Worm (Caenorhabditis elegans) whole organism, L1 larva: ENCODE data around the gene amdh-1.

Experiments used
- ama-1 ChIP-seq: fragments of 150-350 bp; optimal IDR thresholded peaks from 2 replicates; lab custom pipeline; 2014
- ceh-8 ChIP-seq: fragments of 200-800 bp; sonication (Bioruptor generic); optimal IDR thresholded peaks from 2 replicates; lab custom pipeline; 2018; ENCODE audit warnings: mild to moderate bottlenecking, missing genetic modification characterization, moderate library complexity, missing compliant biosample characterization
- hlh-4 ChIP-seq: sonication (generic microtip); optimal IDR thresholded peaks from 2 replicates; lab custom pipeline; 2016; ENCODE audit warnings: mild to moderate bottlenecking, missing genetic modification characterization, missing compliant biosample characterization
- lin-13 ChIP-seq: fragments of 150-350 bp; optimal IDR thresholded peaks from 2 replicates; lab custom pipeline; 2014; ENCODE audit warnings: missing biosample characterization, missing genetic modification reagents, missing genetic modification characterization
- nhr-76 ChIP-seq: sonication (generic microtip); optimal IDR thresholded peaks from 2 replicates; lab custom pipeline; 2017; ENCODE audit warnings: missing biosample characterization, missing genetic modification characterization
- pqm-1 ChIP-seq: sonication (generic microtip); optimal IDR thresholded peaks from 3 replicates; lab custom pipeline; 2017; ENCODE audit warnings: missing biosample characterization, missing genetic modification characterization
- ztf-11 ChIP-seq, 2 experiments: sonication (generic microtip); optimal IDR thresholded peaks; 2 replicates each; lab custom pipeline; 2016 to 2017; ENCODE audit warnings: missing genetic modification characterization in 2 of 2, missing biosample characterization in 1 of 2, missing compliant biosample characterization in 1 of 2

DNA sequence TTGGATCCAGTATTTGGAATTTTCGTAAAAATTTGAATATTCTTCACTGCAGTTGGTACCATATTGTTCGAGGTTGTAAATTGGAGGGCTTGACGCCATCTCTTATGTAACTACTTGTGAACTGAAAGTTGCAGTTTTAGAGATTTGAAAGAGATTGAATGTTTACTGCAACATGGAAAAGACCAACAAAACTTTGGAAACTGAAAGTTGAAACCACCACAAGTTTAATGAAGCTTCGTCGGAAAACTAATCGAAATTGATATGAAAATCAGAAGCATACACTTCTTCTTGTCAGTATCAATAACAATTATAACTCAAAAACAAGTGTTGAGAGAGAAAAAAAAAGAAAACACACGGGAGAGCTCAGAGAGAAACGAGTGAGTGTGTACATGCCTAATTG is 16.4 kb downstream of the amdh-1 start, which contains the start of gene srg-7:
- no peak for TF ChIP-seq ztf-11 (tag; optimal IDR thresholded peaks at IDR 0.05; lab: Kevin White, UChicago)
- no peak for TF ChIP-seq ceh-8 (GFP tag; lab: Kevin White, UChicago)
- no peak for TF ChIP-seq ama-1
- no peak for TF ChIP-seq pqm-1 (tag; lab: Kevin White, UChicago)
- TF ChIP-seq nhr-76 (tag; lab: Kevin White, UChicago): no peak
- TF ChIP-seq hlh-4: no peak
- no peak for TF ChIP-seq lin-13 (GFP tag; lab: Kevin White, UChicago)
